Fruit fly (Drosophila melanogaster): ENCODE results near the gene CG13786.

- TF ChIP-seq CG2889 (GFP tag; IDR thresholded peaks at IDR 0.05): no peak
- no peak for TF ChIP-seq CG5953 (GFP tag; IDR thresholded peaks at IDR 0.05)
- TF ChIP-seq Chrac-16 (GFP tag; optimal IDR thresholded peaks at IDR 0.05): no peak
- TF ChIP-seq Nf-YB (GFP tag; optimal IDR thresholded peaks at IDR 0.05): no peak
These were observed 35.7 kb downstream of the CG13786 start for dm6 chr2L:7217059-7217458.
